Worm (Caenorhabditis elegans) whole organism, L4 larva: ENCODE results near the gene F10E9.7.

Source experiments
- F44E2.7 ChIP-seq: fragments of 200-800 bp; sonication (Bioruptor generic); IDR thresholded peaks from 2 replicates; pipeline ENCODE4 v2.1.2; 2022; ENCODE audit warnings: missing genetic modification characterization, missing compliant biosample characterization
- T20F7.1 ChIP-seq: fragments of 200-800 bp; sonication (Bioruptor generic); optimal IDR thresholded peaks from 2 replicates; lab custom pipeline; 2018; ENCODE audit warnings: mild to moderate bottlenecking, missing genetic modification characterization, missing compliant biosample characterization
- Y48G9A.11 ChIP-seq: fragments of 200-800 bp; sonication (Bioruptor generic); IDR thresholded peaks from 2 replicates; pipeline ENCODE4 v1.3.6; 2022; ENCODE audit warnings: missing genetic modification reagents, missing genetic modification characterization, missing compliant biosample characterization
- ZK546.5 ChIP-seq, 2 experiments: sonication (generic microtip); optimal IDR thresholded peaks; 2 replicates each; lab custom pipeline; 2017; ENCODE audit warnings: missing biosample characterization in 2 of 2, missing genetic modification characterization in 2 of 2
- aha-1 ChIP-seq: fragments of 150-350 bp; peaks from one replicate; lab custom pipeline; 2014; ENCODE audit warnings: missing biosample characterization, missing genetic modification characterization
- aly-2 ChIP-seq: sonication (generic microtip); optimal IDR thresholded peaks from 2 replicates; lab custom pipeline; 2018; ENCODE audit warnings: missing biosample characterization, missing genetic modification characterization
- ama-1 ChIP-seq: fragments of 150-350 bp; optimal IDR thresholded peaks from 2 replicates; lab custom pipeline; 2014; ENCODE audit warnings: inconsistent platforms, mixed read lengths
- arid-1 ChIP-seq: fragments of 200-800 bp; sonication (Bioruptor generic); conservative IDR thresholded peaks from 2 replicates; pipeline ENCODE4 v1.3.6; 2022; ENCODE audit warnings: missing genetic modification reagents, missing genetic modification characterization, missing compliant biosample characterization
- attf-4 ChIP-seq: sonication (generic microtip); optimal IDR thresholded peaks from 3 replicates; lab custom pipeline; 2017; ENCODE audit warnings: missing biosample characterization, missing genetic modification characterization
- ceh-28 ChIP-seq: fragments of 150-350 bp; optimal IDR thresholded peaks from 2 replicates; lab custom pipeline; 2014; ENCODE audit warnings: missing biosample characterization, missing genetic modification reagents, missing genetic modification characterization
- ceh-32 ChIP-seq: sonication (generic microtip); optimal IDR thresholded peaks from 2 replicates; lab custom pipeline; 2016; ENCODE audit warnings: mild to moderate bottlenecking, missing genetic modification characterization, missing compliant biosample characterization; ENCODE audit not compliant: poor library complexity
- ceh-44 ChIP-seq: fragments of 200-800 bp; sonication (Bioruptor generic); IDR thresholded peaks from 2 replicates; pipeline ENCODE4 v1.3.6; 2022; ENCODE audit warnings: missing genetic modification reagents, missing genetic modification characterization, missing compliant biosample characterization
- ceh-62 ChIP-seq: sonication (generic microtip); optimal IDR thresholded peaks from 2 replicates; lab custom pipeline; 2017; ENCODE audit warnings: missing biosample characterization, missing genetic modification characterization
- ces-1 ChIP-seq: fragments of 150-350 bp; sonication (generic microtip); optimal IDR thresholded peaks from 4 replicates; lab custom pipeline; 2014; ENCODE audit warnings: missing biosample characterization, missing genetic modification reagents, missing genetic modification characterization
- cey-2 ChIP-seq: sonication (generic microtip); optimal IDR thresholded peaks from 3 replicates; lab custom pipeline; 2017; ENCODE audit warnings: missing genetic modification characterization, mild to moderate bottlenecking, missing compliant biosample characterization, antibody characterized with exemption, borderline replicate concordance; ENCODE audit not compliant: insufficient read depth
- daf-16 ChIP-seq, 3 experiments: sonication (generic microtip); optimal IDR thresholded peaks; 2 replicates each; lab custom pipeline; 2016 to 2017; ENCODE audit warnings: missing genetic modification characterization in 3 of 3, missing genetic modification reagents in 3 of 3, mild to moderate bottlenecking in 2 of 3, missing compliant biosample characterization in 2 of 3, missing biosample characterization in 1 of 3, moderate library complexity in 1 of 3
- daf-8 ChIP-seq: fragments of 200-800 bp; sonication (Bioruptor generic); IDR thresholded peaks from 2 replicates; pipeline ENCODE4 v1.3.6; 2022; ENCODE audit warnings: missing genetic modification characterization, missing compliant biosample characterization
- dpl-1 ChIP-seq: fragments of 150-350 bp; optimal IDR thresholded peaks from 2 replicates; lab custom pipeline; 2014; ENCODE audit warnings: missing biosample characterization, missing genetic modification reagents, missing genetic modification characterization
- duxl-1 ChIP-seq: sonication (generic microtip); optimal IDR thresholded peaks from 2 replicates; lab custom pipeline; 2016; ENCODE audit warnings: mild to moderate bottlenecking, missing genetic modification characterization, moderate library complexity, missing compliant biosample characterization; ENCODE audit not compliant: poor library complexity
- egl-43 ChIP-seq: fragments of 200-800 bp; sonication (Bioruptor generic); IDR thresholded peaks from 2 replicates; pipeline ENCODE4 v1.3.6; 2022; ENCODE audit warnings: missing genetic modification reagents, missing genetic modification characterization, missing compliant biosample characterization
- fos-1 ChIP-seq: fragments of 150-350 bp; optimal IDR thresholded peaks from 2 replicates; lab custom pipeline; 2014; ENCODE audit warnings: missing biosample characterization, missing genetic modification characterization
- hif-1 ChIP-seq, 2 experiments: sonication (generic microtip); optimal IDR thresholded peaks; 2 replicates each; lab custom pipeline; 2016 to 2017; ENCODE audit warnings: missing compliant biosample characterization in 2 of 2, missing genetic modification characterization in 2 of 2, missing genetic modification reagents in 2 of 2, missing genotype in 2 of 2, mild to moderate bottlenecking in 1 of 2
- hlh-11 ChIP-seq: fragments of 200-800 bp; sonication (Bioruptor generic); optimal IDR thresholded peaks from 2 replicates; lab custom pipeline; 2018; ENCODE audit warnings: mild to moderate bottlenecking, missing genetic modification characterization, missing compliant biosample characterization
- hlh-30 ChIP-seq: sonication (generic microtip); optimal IDR thresholded peaks from 2 replicates; lab custom pipeline; 2017; ENCODE audit warnings: antibody characterized with exemption, mild to moderate bottlenecking, missing genetic modification characterization, missing compliant biosample characterization; ENCODE audit not compliant: insufficient read depth
- hmg-1.1 ChIP-seq: fragments of 200-800 bp; sonication (Bioruptor generic); IDR thresholded peaks from 2 replicates; pipeline ENCODE4 v1.3.6; 2022; ENCODE audit warnings: missing genetic modification reagents, missing genetic modification characterization, missing compliant biosample characterization
- lin-13 ChIP-seq: fragments of 150-350 bp; optimal IDR thresholded peaks from 2 replicates; lab custom pipeline; 2014; ENCODE audit warnings: missing biosample characterization, missing genetic modification reagents, missing genetic modification characterization
- lin-29 ChIP-seq: fragments of 200-800 bp; sonication (Bioruptor generic); IDR thresholded peaks from 2 replicates; pipeline ENCODE4 v1.3.6; 2022; ENCODE audit warnings: missing genetic modification reagents, missing genetic modification characterization, missing compliant biosample characterization
- lin-39 ChIP-seq: fragments of 150-350 bp; optimal IDR thresholded peaks from 2 replicates; lab custom pipeline; 2014; ENCODE audit warnings: missing biosample characterization, missing genetic modification reagents, missing genetic modification characterization
- mdt-29 ChIP-seq: fragments of 200-800 bp; sonication (Bioruptor generic); IDR thresholded peaks from 2 replicates; pipeline ENCODE4 v1.3.6; 2022; ENCODE audit warnings: missing genetic modification reagents, missing genetic modification characterization, missing compliant biosample characterization
- mep-1 ChIP-seq: fragments of 150-350 bp; sonication (generic microtip); optimal IDR thresholded peaks from 3 replicates; lab custom pipeline; 2014; ENCODE audit warnings: missing biosample characterization, missing genetic modification characterization
- mxl-2 ChIP-seq: fragments of 200-800 bp; sonication (Bioruptor generic); conservative IDR thresholded peaks from 2 replicates; pipeline ENCODE4 v1.3.6; 2022; ENCODE audit warnings: missing genetic modification reagents, missing genetic modification characterization, missing compliant biosample characterization
- mxl-3 ChIP-seq: fragments of 200-800 bp; sonication (Bioruptor generic); optimal IDR thresholded peaks from 2 replicates; lab custom pipeline; 2018; ENCODE audit warnings: mild to moderate bottlenecking, missing genetic modification characterization, missing compliant biosample characterization
- nhr-48 ChIP-seq: sonication (generic microtip); optimal IDR thresholded peaks from 2 replicates; lab custom pipeline; 2016; ENCODE audit warnings: mild to moderate bottlenecking, missing genetic modification characterization, missing compliant biosample characterization
- nhr-6 ChIP-seq: fragments of 150-350 bp; optimal IDR thresholded peaks from 2 replicates; lab custom pipeline; 2014; ENCODE audit warnings: missing biosample characterization, missing genetic modification characterization
- pqm-1 ChIP-seq: sonication (generic microtip); optimal IDR thresholded peaks from 2 replicates; lab custom pipeline; 2017; ENCODE audit warnings: missing biosample characterization, missing genetic modification characterization
- rbr-2 ChIP-seq: sonication (generic microtip); optimal IDR thresholded peaks from 2 replicates; lab custom pipeline; 2016; ENCODE audit warnings: missing genotype, missing genetic modification characterization, missing compliant biosample characterization
- sdz-12 ChIP-seq: fragments of 200-800 bp; sonication (Bioruptor generic); optimal IDR thresholded peaks from 2 replicates; lab custom pipeline; 2018; ENCODE audit warnings: mild to moderate bottlenecking, missing genetic modification characterization, missing compliant biosample characterization
- set-16 ChIP-seq: fragments of 200-800 bp; sonication (Bioruptor generic); IDR thresholded peaks from 2 replicates; pipeline ENCODE4 v1.3.6; 2022; ENCODE audit warnings: missing genetic modification reagents, missing genetic modification characterization, missing compliant biosample characterization
- skn-1 ChIP-seq: fragments of 150-350 bp; optimal IDR thresholded peaks from 2 replicates; lab custom pipeline; 2014; ENCODE audit warnings: missing biosample characterization, missing genetic modification characterization
- snpc-1.2 ChIP-seq: fragments of 200-800 bp; sonication (Bioruptor generic); IDR thresholded peaks from 2 replicates; pipeline ENCODE4 v1.3.6; 2022; ENCODE audit warnings: missing genetic modification reagents, missing genetic modification characterization, missing compliant biosample characterization
- spr-1 ChIP-seq: sonication (generic microtip); optimal IDR thresholded peaks from 2 replicates; lab custom pipeline; 2016; ENCODE audit warnings: mild to moderate bottlenecking, missing genetic modification characterization, missing compliant biosample characterization
- vab-7 ChIP-seq: fragments of 200-800 bp; sonication (Bioruptor generic); IDR thresholded peaks from 2 replicates; pipeline ENCODE4 v1.3.6; 2022; ENCODE audit warnings: missing genetic modification reagents, missing genetic modification characterization, missing compliant biosample characterization
- zag-1 ChIP-seq: fragments of 150-350 bp; optimal IDR thresholded peaks from 2 replicates; lab custom pipeline; 2014; ENCODE audit warnings: missing biosample characterization, missing genetic modification characterization
- ztf-11 ChIP-seq: fragments of 150-350 bp; optimal IDR thresholded peaks from 2 replicates; lab custom pipeline; 2014; ENCODE audit warnings: missing biosample characterization, missing genetic modification characterization

Gene F10E9.7

ce11 chrIII:8356407-8356881, 49.2 kb upstream of the F10E9.7 start (continued):
- peak in 1 of 2 experiments; percentile 28 for TF ChIP-seq daf-16 (GFP tag; optimal IDR thresholded peaks at IDR 0.05; lab: Kevin White, UChicago)
- TF ChIP-seq daf-16 (tag; optimal IDR thresholded peaks at IDR 0.05; lab: Kevin White, UChicago) = peak; percentile 15
- TF ChIP-seq pqm-1 = peak; percentile 3
- peak; percentile 37 for TF ChIP-seq duxl-1
- TF ChIP-seq zag-1 (tag; lab: Kevin White, UChicago) = no peak
- TF ChIP-seq vab-7 (GFP tag; lab: Robert Waterston, UW) = no peak
- TF ChIP-seq T20F7.1 = peak; percentile 72
- TF ChIP-seq ceh-44 (GFP tag; lab: Robert Waterston, UW) = no peak
- no peak for TF ChIP-seq spr-1
- TF ChIP-seq hlh-30 (tag; lab: Kevin White, UChicago) = peak; percentile 68
- TF ChIP-seq ceh-62 (tag; lab: Kevin White, UChicago) = no peak
- TF ChIP-seq aly-2 (tag; lab: Kevin White, UChicago) = no peak
- TF ChIP-seq hif-1 (tag; optimal IDR thresholded peaks at IDR 0.05; lab: Kevin White, UChicago) = peak in 1 of 2 experiments; percentile 49
- peak; percentile 64 for TF ChIP-seq ces-1
- no peak for TF ChIP-seq cey-2 (tag; lab: Kevin White, UChicago)
- no peak for TF ChIP-seq daf-8 (GFP tag; lab: Robert Waterston, UW)
- TF ChIP-seq skn-1 (tag; lab: Kevin White, UChicago) = no peak
- TF ChIP-seq ceh-28 = no peak
- no peak for TF ChIP-seq ceh-32 (tag; lab: Kevin White, UChicago)
- TF ChIP-seq set-16 (GFP tag; lab: Robert Waterston, UW) = no peak

ce11 chrIII:8355462-8355815, 48.2 kb upstream of the F10E9.7 start:
- TF ChIP-seq mxl-2 (no peak), ceh-62 (tag; lab: Kevin White, UChicago) (no peak), daf-8 (GFP tag; lab: Robert Waterston, UW) (no peak), mdt-29 (GFP tag; lab: Robert Waterston, UW) (no peak), Y48G9A.11 (0 out of 2 replicates have a peak, but pooled peaks have one; percentile 9), ceh-44 (GFP tag; lab: Robert Waterston, UW) (no peak)

- TF ChIP-seq mxl-3 (GFP tag; lab: Kevin White, UChicago) = no peak
- no peak for TF ChIP-seq lin-13 (GFP tag; lab: Kevin White, UChicago)
- no peak for TF ChIP-seq F44E2.7
- no peak for TF ChIP-seq snpc-1.2 (GFP tag; lab: Robert Waterston, UW)
- TF ChIP-seq mep-1 = no peak
- no peak for TF ChIP-seq sdz-12 (GFP tag; lab: Kevin White, UChicago)
- TF ChIP-seq dpl-1 (GFP tag; lab: Kevin White, UChicago) = peak; percentile 34
- TF ChIP-seq ztf-11 = no peak
- peak; percentile 79 for TF ChIP-seq hlh-30 (tag; lab: Kevin White, UChicago)
- TF ChIP-seq lin-39 = no peak
- no peak for TF ChIP-seq fos-1 (tag; lab: Kevin White, UChicago)
- TF ChIP-seq cey-2 (tag; lab: Kevin White, UChicago) = no peak
- 0 out of 2 replicates have a peak, but pooled peaks have one; percentile 28 for TF ChIP-seq egl-43 (GFP tag; lab: Robert Waterston, UW)
- no peak for TF ChIP-seq duxl-1
- TF ChIP-seq rbr-2 (tag; lab: Kevin White, UChicago) = no peak
- TF ChIP-seq attf-4 (tag; lab: Kevin White, UChicago) = no peak
- no peak for TF ChIP-seq nhr-6 (tag; lab: Kevin White, UChicago)
- TF ChIP-seq aha-1 (tag; lab: Kevin White, UChicago) = peak; percentile 33
- TF ChIP-seq set-16 (GFP tag; lab: Robert Waterston, UW) = 0 out of 2 replicates have a peak, but pooled peaks have one; percentile 7
- TF ChIP-seq zag-1 (tag; lab: Kevin White, UChicago) = no peak
- TF ChIP-seq arid-1 (GFP tag; lab: Robert Waterston, UW) = no peak
- no peak for TF ChIP-seq ZK546.5 (tag; optimal IDR thresholded peaks at IDR 0.05; lab: Kevin White, UChicago)
- no peak for TF ChIP-seq ceh-44 (GFP tag; lab: Robert Waterston, UW)
- peak; percentile 51 for TF ChIP-seq hmg-1.1 (GFP tag; lab: Robert Waterston, UW)
- TF ChIP-seq nhr-48 (tag; lab: Kevin White, UChicago) = no peak
- TF ChIP-seq ama-1 (lab: Kevin White, UChicago) = no peak
- no peak for TF ChIP-seq Y48G9A.11
- no peak for TF ChIP-seq ceh-62 (tag; lab: Kevin White, UChicago)
- TF ChIP-seq hlh-11 (tag; lab: Kevin White, UChicago) = no peak
- no peak for TF ChIP-seq lin-29 (GFP tag; lab: Robert Waterston, UW)
- TF ChIP-seq ceh-28 = no peak
Observed at ce11 chrIII:8354644-8355461, 47.6 kb upstream of the F10E9.7 start, which contains the start of gene unc-116. TSS of gene unc-116 (minus strand) at chrIII:8355174.
